Fruit fly (Drosophila melanogaster): ENCODE data around the gene Pdf.

Gene Pdf

dm6 chr3R:26462173-26462959 is 6.4 kb upstream of the Pdf start (continued):
- TF ChIP-seq tin (GFP tag; optimal IDR thresholded peaks at IDR 0.05): no peak
- TF ChIP-seq dmrt99B (tag; optimal IDR thresholded peaks at IDR 0.05): peak; percentile 58
- peak; percentile 21; the same call in 1 of the 3 replicates for TF ChIP-seq zfh1 (GFP tag; IDR thresholded peaks at IDR 0.05)
- TF ChIP-seq tna (GFP tag; IDR thresholded peaks at IDR 0.05; ENCODE audit: partially characterized antibody): no peak
- TF ChIP-seq CG5953 (GFP tag; IDR thresholded peaks at IDR 0.05): no peak
- TF ChIP-seq peb (GFP tag; IDR thresholded peaks at IDR 0.05): no peak
- TF ChIP-seq sim (GFP tag; IDR thresholded peaks at IDR 0.05): no peak
- no peak for TF ChIP-seq pita (GFP tag; optimal IDR thresholded peaks at IDR 0.05)
- TF ChIP-seq CG2129 (GFP tag; IDR thresholded peaks at IDR 0.05; ENCODE audit: partially characterized antibody): no peak
- no peak for TF ChIP-seq vfl (GFP tag; optimal IDR thresholded peaks at IDR 0.05)
- no peak for TF ChIP-seq Aef1 (GFP tag; IDR thresholded peaks at IDR 0.05)
- no peak for TF ChIP-seq Spps (tag; optimal IDR thresholded peaks at IDR 0.05)
- TF ChIP-seq Ets97D (GFP tag; optimal IDR thresholded peaks at IDR 0.05): no peak
- TF ChIP-seq CG42726 (GFP tag; IDR thresholded peaks at IDR 0.05; ENCODE audit: partially characterized antibody): no peak
- no peak for TF ChIP-seq gsb (GFP tag; IDR thresholded peaks at IDR 0.05)
- TF ChIP-seq CG17186 (GFP tag; optimal IDR thresholded peaks at IDR 0.05): no peak
- TF ChIP-seq CG17385 (GFP tag; optimal IDR thresholded peaks at IDR 0.05): peak; percentile 43
- no peak for TF ChIP-seq CG8924 (tag; optimal IDR thresholded peaks at IDR 0.05)
- no peak for TF ChIP-seq mld (GFP tag; IDR thresholded peaks at IDR 0.05; ENCODE audit: partially characterized antibody)
- peak; percentile 4 for TF ChIP-seq Xbp1 (GFP tag; optimal IDR thresholded peaks at IDR 0.05)
- no peak for TF ChIP-seq ftz-f1 (GFP tag; optimal IDR thresholded peaks at IDR 0.05)
- TF ChIP-seq Atf3 (GFP tag; optimal IDR thresholded peaks at IDR 0.05): no peak
- no peak for TF ChIP-seq CG7745 (tag; optimal IDR thresholded peaks at IDR 0.05)
- peak; percentile 25 for TF ChIP-seq nmo (GFP tag; optimal IDR thresholded peaks at IDR 0.05)
- no peak for TF ChIP-seq CG9797 (GFP tag; optimal IDR thresholded peaks at IDR 0.05)
- TF ChIP-seq toy (GFP tag; IDR thresholded peaks at IDR 0.05): no peak
- no peak for TF ChIP-seq Sry-β (GFP tag; optimal IDR thresholded peaks at IDR 0.05)
- TF ChIP-seq cad (GFP tag; optimal IDR thresholded peaks at IDR 0.05): no peak
- no peak for TF ChIP-seq eve (GFP tag; optimal IDR thresholded peaks at IDR 0.05)
- no peak for TF ChIP-seq lbe (GFP tag; optimal IDR thresholded peaks at IDR 0.05)
- TF ChIP-seq Neu2 (GFP tag; optimal IDR thresholded peaks at IDR 0.05; ENCODE audit: borderline replicate concordance): no peak
- TF ChIP-seq CG4730 (GFP tag; IDR thresholded peaks at IDR 0.05): no peak
- no peak for TF ChIP-seq HmgZ (tag; optimal IDR thresholded peaks at IDR 0.05)
- TF ChIP-seq Lpt (GFP tag; optimal IDR thresholded peaks at IDR 0.05): no peak
- no peak for TF ChIP-seq ERR (GFP tag; optimal IDR thresholded peaks at IDR 0.05)
- TF ChIP-seq CG11085 (GFP tag; IDR thresholded peaks at IDR 0.05): no peak
- no peak for TF ChIP-seq CG6254 (GFP tag; optimal IDR thresholded peaks at IDR 0.05)
- no peak for TF ChIP-seq esg (GFP tag; conservative IDR thresholded peaks at IDR 0.05)
- TF ChIP-seq D19B (GFP tag; optimal IDR thresholded peaks at IDR 0.05): no peak
- no peak for TF ChIP-seq bowl (GFP tag; IDR thresholded peaks at IDR 0.05)
- TF ChIP-seq CG10654 (GFP tag; optimal IDR thresholded peaks at IDR 0.05): no peak
- no peak for TF ChIP-seq chm (GFP tag; IDR thresholded peaks at IDR 0.05)
- peak; percentile 37 for TF ChIP-seq unpg (GFP tag; optimal IDR thresholded peaks at IDR 0.05)
- TF ChIP-seq gsb-n (tag; optimal IDR thresholded peaks at IDR 0.05): no peak
- no peak for TF ChIP-seq Jarid2 (GFP tag; optimal IDR thresholded peaks at IDR 0.05)
- TF ChIP-seq CG6175 (GFP tag; IDR thresholded peaks at IDR 0.05): no peak
- TF ChIP-seq HLH54F (GFP tag; optimal IDR thresholded peaks at IDR 0.05): no peak
- TF ChIP-seq CG12744 (GFP tag; optimal IDR thresholded peaks at IDR 0.05): no peak
- TF ChIP-seq MBD-R2 (GFP tag; IDR thresholded peaks at IDR 0.05): no peak
- TF ChIP-seq Mad (GFP tag; optimal IDR thresholded peaks at IDR 0.05): no peak
- TF ChIP-seq lmd (GFP tag; IDR thresholded peaks at IDR 0.05): 0 out of 2 replicates have a peak, but pooled peaks have one; percentile 36

Data from whole organism, embryonic.